Worm (Caenorhabditis elegans) whole organism, L4 larva: ENCODE results near the gene hlh-27.

Experiments used
- lsy-2 ChIP-seq, 2 experiments: fragments of 150-350 bp in 1 of 2; sonication (generic microtip) in 1 of 2; optimal IDR thresholded peaks; 2 replicates each; lab custom pipeline; 2014 to 2017; ENCODE audit warnings: missing biosample characterization in 2 of 2, missing genetic modification characterization in 2 of 2
- nhr-28 ChIP-seq: fragments of 150-350 bp; optimal IDR thresholded peaks from 2 replicates; lab custom pipeline; 2014; ENCODE audit warnings: missing biosample characterization, missing genetic modification characterization

ce11 chrII:5565082-5565623 is 25.1 kb upstream of the hlh-27 start:
- TF ChIP-seq lsy-2 (tag; optimal IDR thresholded peaks at IDR 0.05; lab: Kevin White, UChicago): no peak
- no peak for TF ChIP-seq nhr-28
